Fruit fly (Drosophila melanogaster): ENCODE data around the gene CG31431.

The CG31431 gene

dm6 chr3R:21849988-21850460, 20.5 kb upstream of the CG31431 start:
- TF ChIP-seq OdsH (GFP tag; optimal IDR thresholded peaks at IDR 0.05), result peak; percentile 0
- no peak for TF ChIP-seq usp (GFP tag; optimal IDR thresholded peaks at IDR 0.05)
- no peak for TF ChIP-seq Mio (GFP tag; optimal IDR thresholded peaks at IDR 0.05)
- TF ChIP-seq ey (GFP tag; optimal IDR thresholded peaks at IDR 0.05), result peak; percentile 51
- TF ChIP-seq psq (GFP tag; optimal IDR thresholded peaks at IDR 0.05), result peak; percentile 26
- TF ChIP-seq br (GFP tag; optimal IDR thresholded peaks at IDR 0.05), result peak; percentile 40
- TF ChIP-seq CG32264 (GFP tag; optimal IDR thresholded peaks at IDR 0.05), result no peak
- TF ChIP-seq fru (GFP tag; optimal IDR thresholded peaks at IDR 0.05), result peak; percentile 29
- no peak for TF ChIP-seq Hr83 (GFP tag; optimal IDR thresholded peaks at IDR 0.05; ENCODE audit: poor library complexity, severe bottlenecking)
- TF ChIP-seq rgr (GFP tag; optimal IDR thresholded peaks at IDR 0.05), result peak; percentile 20
- TF ChIP-seq Rel (GFP tag; optimal IDR thresholded peaks at IDR 0.05), result no peak
- peak; percentile 91 for TF ChIP-seq Rel (tag; optimal IDR thresholded peaks at IDR 0.05)
- peak; percentile 26 for TF ChIP-seq woc (GFP tag; optimal IDR thresholded peaks at IDR 0.05)
- TF ChIP-seq HLH106 (tag; optimal IDR thresholded peaks at IDR 0.05), result peak; percentile 3
- peak; percentile 24 for TF ChIP-seq dmrt93B (GFP tag; optimal IDR thresholded peaks at IDR 0.05)
- TF ChIP-seq h (GFP tag; optimal IDR thresholded peaks at IDR 0.05), result peak; percentile 51
- peak in 1 of 2 experiments; percentile 23 for TF ChIP-seq foxo (GFP tag; optimal IDR thresholded peaks at IDR 0.05)

DNA sequence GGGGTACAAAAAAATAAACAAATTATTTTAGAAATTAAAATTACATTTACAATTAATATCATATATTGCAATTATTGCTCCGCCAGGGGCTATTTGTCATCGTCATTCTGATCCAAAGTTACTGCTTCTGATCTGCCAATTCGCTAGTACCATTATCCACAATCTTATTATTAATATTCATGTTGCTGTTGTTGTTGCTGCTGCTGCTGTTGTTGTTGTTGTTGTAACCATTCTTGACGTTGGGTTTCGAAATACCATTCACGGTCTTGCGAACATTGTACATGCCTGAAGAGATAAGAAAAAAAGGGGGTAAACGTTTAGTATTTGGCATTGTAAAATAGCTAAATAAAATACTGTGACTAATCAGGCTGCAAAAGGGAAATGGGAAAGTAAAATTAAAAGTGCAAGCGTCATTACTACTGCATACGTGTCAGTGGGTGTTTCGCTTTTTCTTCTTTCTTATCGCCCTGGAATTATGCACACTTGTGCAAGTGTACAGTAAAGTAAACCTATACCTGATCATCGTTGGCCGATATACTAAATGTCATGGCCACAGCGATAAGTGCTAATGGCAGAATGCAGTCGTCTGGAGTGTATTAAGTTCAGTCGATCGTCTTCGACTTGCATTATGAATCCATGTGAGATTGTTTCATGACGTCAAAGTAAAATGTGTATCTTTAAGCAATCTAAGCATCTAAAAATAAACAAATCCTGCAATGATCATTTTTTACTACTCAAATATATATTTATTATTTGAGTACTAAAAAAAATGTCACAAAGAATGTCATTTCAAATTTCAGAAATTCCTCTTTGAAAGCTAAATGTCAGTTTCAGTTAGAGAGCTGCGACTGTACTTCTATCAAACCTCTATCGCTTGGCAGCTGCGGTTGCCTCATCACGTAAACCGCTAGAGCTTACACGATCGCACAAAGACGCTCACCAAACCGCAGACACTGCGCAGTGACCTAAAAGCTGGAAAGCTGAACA, 18.6 kb upstream of the CG31431 start:
- TF ChIP-seq rgr (GFP tag; optimal IDR thresholded peaks at IDR 0.05) (no peak), Dif (GFP tag; optimal IDR thresholded peaks at IDR 0.05; ENCODE audit: partially characterized antibody) (peak; percentile 36), Jra (GFP tag; optimal IDR thresholded peaks at IDR 0.05) (no peak), Hnf4 (GFP tag; optimal IDR thresholded peaks at IDR 0.05) (no peak), HLH106 (tag; optimal IDR thresholded peaks at IDR 0.05) (no peak), CrebA (GFP tag; optimal IDR thresholded peaks at IDR 0.05; ENCODE audit: borderline replicate concordance) (peak; percentile 58), GATAd (GFP tag; optimal IDR thresholded peaks at IDR 0.05) (no peak), pan (optimal IDR thresholded peaks at IDR 0.05) (no peak), sv (GFP tag; optimal IDR thresholded peaks at IDR 0.05) (no peak), usp (GFP tag; optimal IDR thresholded peaks at IDR 0.05) (no peak), brk (GFP tag; optimal IDR thresholded peaks at IDR 0.05) (no peak), tai (GFP tag; optimal IDR thresholded peaks at IDR 0.05) (no peak), psq (GFP tag; optimal IDR thresholded peaks at IDR 0.05) (no peak), Rel (GFP tag; optimal IDR thresholded peaks at IDR 0.05) (no peak), Rel (tag; optimal IDR thresholded peaks at IDR 0.05) (peak; percentile 51)

DNA sequence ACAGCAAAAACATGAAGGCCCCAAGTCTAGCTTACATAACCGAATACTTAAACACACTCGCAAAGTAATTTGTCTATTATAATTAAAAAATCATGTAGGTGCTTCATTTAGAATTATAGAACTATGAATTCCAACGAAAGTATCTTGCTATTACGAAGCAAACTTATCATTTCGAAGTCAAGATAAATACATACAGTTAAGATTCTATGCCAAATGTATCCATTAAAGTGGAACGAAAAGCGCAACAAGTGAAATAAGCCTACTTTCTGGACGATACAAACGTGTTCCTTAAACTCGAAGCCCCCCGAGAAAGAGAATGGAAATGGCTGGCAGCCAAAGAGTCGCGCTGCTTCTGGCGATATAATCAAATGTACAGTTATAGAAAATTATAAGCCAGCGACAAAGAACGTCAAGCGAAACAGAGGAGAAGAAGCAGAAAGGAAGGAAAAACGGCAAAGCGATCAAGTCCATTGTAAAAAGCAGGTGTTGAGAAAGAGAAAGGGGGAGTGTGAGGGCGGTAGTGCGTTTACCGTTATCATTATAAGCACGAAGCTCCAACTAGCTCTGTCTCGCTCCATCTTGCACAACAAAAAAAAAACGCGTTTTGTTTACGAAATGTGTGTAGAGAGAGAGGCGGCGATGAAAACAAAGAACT, 17.8 kb upstream of the CG31431 start:
- TF ChIP-seq dmrt93B (GFP tag; optimal IDR thresholded peaks at IDR 0.05) (no peak), Hr83 (GFP tag; optimal IDR thresholded peaks at IDR 0.05; ENCODE audit: poor library complexity, severe bottlenecking) (peak; percentile 2), psq (GFP tag; optimal IDR thresholded peaks at IDR 0.05) (peak; percentile 75), OdsH (GFP tag; optimal IDR thresholded peaks at IDR 0.05) (peak; percentile 7), Rel (GFP tag; optimal IDR thresholded peaks at IDR 0.05) (no peak), Rel (tag; optimal IDR thresholded peaks at IDR 0.05) (peak; percentile 10), GATAd (GFP tag; optimal IDR thresholded peaks at IDR 0.05) (no peak), CG32264 (GFP tag; optimal IDR thresholded peaks at IDR 0.05) (no peak), foxo (GFP tag; optimal IDR thresholded peaks at IDR 0.05) (no peak), ey (GFP tag; optimal IDR thresholded peaks at IDR 0.05) (no peak), jim (GFP tag; optimal IDR thresholded peaks at IDR 0.05) (no peak), rgr (GFP tag; optimal IDR thresholded peaks at IDR 0.05) (peak; percentile 22), Hr78 (GFP tag; optimal IDR thresholded peaks at IDR 0.05) (no peak), fru (GFP tag; optimal IDR thresholded peaks at IDR 0.05) (peak; percentile 9), pan (optimal IDR thresholded peaks at IDR 0.05) (no peak)
